Worm (Caenorhabditis elegans): ENCODE results near the gene ser-1.

DNA sequence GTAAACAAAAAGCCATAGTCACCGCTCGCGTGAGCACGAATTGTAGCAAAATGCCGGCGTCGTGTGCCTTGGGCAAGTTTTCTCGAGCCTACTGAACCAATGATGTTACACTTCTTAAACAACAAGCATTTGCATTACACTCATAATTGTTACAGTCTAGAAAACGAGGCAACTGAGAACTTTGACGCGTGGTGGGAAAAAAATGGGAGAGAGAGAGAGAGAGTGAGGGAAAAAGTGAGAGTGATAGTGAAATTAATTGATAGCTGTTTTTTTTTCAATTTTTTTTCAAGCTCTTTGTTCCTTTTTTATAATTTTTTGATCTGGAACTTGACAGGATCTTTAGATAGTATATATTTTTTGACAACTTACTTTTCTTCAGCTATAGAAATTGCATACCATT is 44.4 kb upstream of the ser-1 start:
- TF ChIP-seq lin-26 (GFP tag; IDR thresholded peaks at IDR 0.05) (no peak), pha-4 (tag; optimal IDR thresholded peaks at IDR 0.05) (no peak), xnd-1 (tag; optimal IDR thresholded peaks at IDR 0.05) (no peak), ama-1 (optimal IDR thresholded peaks at IDR 0.05) (no peak), ama-1 (GFP tag; optimal IDR thresholded peaks at IDR 0.05) (no peak), nfya-2 (GFP tag; IDR thresholded peaks at IDR 0.05) (no peak), B0035.1 (tag; optimal IDR thresholded peaks at IDR 0.05) (no peak), aptf-2 (GFP tag; conservative IDR thresholded peaks at IDR 0.05) (no peak), bed-1 (GFP tag; IDR thresholded peaks at IDR 0.05) (no peak), nfya-1 (tag; optimal IDR thresholded peaks at IDR 0.05; ENCODE audit: borderline replicate concordance, insufficient read depth) (no peak), Y79H2A.3 (GFP tag; conservative IDR thresholded peaks at IDR 0.05) (no peak), sea-2 (GFP tag; IDR thresholded peaks at IDR 0.05) (no peak), zfh-2 (GFP tag; conservative IDR thresholded peaks at IDR 0.05) (no peak), unc-62 (GFP tag; optimal IDR thresholded peaks at IDR 0.05) (no peak)

All from whole organism, young adult.